Fruit fly (Drosophila melanogaster) whole organism, embryonic: ENCODE measurements around the gene Pax.

Experiments
- CG10543 ChIP-seq: fragments of 200-800 bp; sonication (Bioruptor generic); optimal IDR thresholded peaks from 3 replicates; lab custom pipeline; 2017; ENCODE audit warnings: missing biosample characterization, mild to moderate bottlenecking, missing genetic modification characterization, moderate library complexity
- CG12071 ChIP-seq: fragments of 200-800 bp; sonication (Bioruptor generic); optimal IDR thresholded peaks from 3 replicates; lab custom pipeline; 2018; ENCODE audit warnings: missing biosample characterization, mild to moderate bottlenecking, missing genetic modification characterization
- CG12769 ChIP-seq: fragments of 200-800 bp; sonication (Bioruptor generic); optimal IDR thresholded peaks from 2 replicates; lab custom pipeline; 2019; ENCODE audit warnings: missing biosample characterization, mild to moderate bottlenecking, missing genetic modification characterization, moderate library complexity
- CG13894 ChIP-seq: fragments of 200-800 bp; sonication (Bioruptor generic); optimal IDR thresholded peaks from 3 replicates; lab custom pipeline; 2018; ENCODE audit warnings: missing biosample characterization, mild to moderate bottlenecking, missing genetic modification characterization, moderate library complexity
- CG14860 ChIP-seq: fragments of 200-800 bp; sonication (Bioruptor generic); IDR thresholded peaks from 3 replicates; pipeline ENCODE4 v1.3.6; 2022; ENCODE audit warnings: missing biosample characterization, missing genetic modification characterization; ENCODE audit not compliant: partially characterized antibody
- CG1529 ChIP-seq: fragments of 200-800 bp; sonication (Bioruptor generic); optimal IDR thresholded peaks from 3 replicates; lab custom pipeline; 2018; ENCODE audit warnings: missing biosample characterization, missing genetic modification characterization
- CG16815 ChIP-seq: fragments of 200-800 bp; sonication (Bioruptor generic); optimal IDR thresholded peaks from 3 replicates; lab custom pipeline; 2017; ENCODE audit warnings: missing biosample characterization, mild to moderate bottlenecking, missing genetic modification characterization
- CG17361 ChIP-seq: fragments of 200-800 bp; sonication (Bioruptor generic); IDR thresholded peaks from 3 replicates; pipeline ENCODE4 v1.3.6; 2022; ENCODE audit warnings: missing biosample characterization, missing genetic modification characterization
- CG2199 ChIP-seq: fragments of 200-800 bp; sonication (Bioruptor generic); IDR thresholded peaks from 3 replicates; pipeline ENCODE4 v1.3.6; 2022; ENCODE audit warnings: missing biosample characterization, missing genetic modification characterization
- CG2678 ChIP-seq: fragments of 200-800 bp; sonication (Bioruptor generic); optimal IDR thresholded peaks from 3 replicates; lab custom pipeline; 2019; ENCODE audit warnings: missing biosample characterization, mild to moderate bottlenecking, missing genetic modification characterization, moderate library complexity
- CG2712 ChIP-seq: fragments of 200-800 bp; optimal IDR thresholded peaks from 3 replicates; lab custom pipeline; 2019; ENCODE audit warnings: missing biosample characterization, mild to moderate bottlenecking, missing genetic modification characterization, moderate library complexity
- CG34376 ChIP-seq: fragments of 200-800 bp; sonication (Bioruptor generic); optimal IDR thresholded peaks from 2 replicates; lab custom pipeline; 2018; ENCODE audit warnings: missing biosample characterization, mild to moderate bottlenecking, missing genetic modification characterization
- CG3838 ChIP-seq: fragments of 200-800 bp; sonication (Bioruptor generic); optimal IDR thresholded peaks from 3 replicates; lab custom pipeline; 2016; ENCODE audit warnings: missing biosample characterization, missing genetic modification characterization
- CG4404 ChIP-seq: fragments of 200-800 bp; sonication (Bioruptor generic); IDR thresholded peaks from 2 replicates; pipeline ENCODE4 v1.3.6; 2022; ENCODE audit warnings: missing biosample characterization, missing genetic modification characterization
- CG5180 ChIP-seq: fragments of 200-800 bp; sonication (Bioruptor generic); optimal IDR thresholded peaks from 3 replicates; lab custom pipeline; 2017; ENCODE audit warnings: missing biosample characterization, missing genetic modification characterization, mild to moderate bottlenecking, moderate library complexity, missing genetic modification reagents
- CG7963 ChIP-seq: fragments of 200-800 bp; sonication (Bioruptor generic); IDR thresholded peaks from 3 replicates; pipeline ENCODE4 v1.3.6; 2022; ENCODE audit warnings: missing biosample characterization, missing genetic modification characterization; ENCODE audit not compliant: partially characterized antibody
- CG9609 ChIP-seq: fragments of 200-800 bp; sonication (Bioruptor generic); optimal IDR thresholded peaks from 3 replicates; lab custom pipeline; 2016; ENCODE audit warnings: missing biosample characterization, missing genetic modification characterization
- CG9727 ChIP-seq: fragments of 200-800 bp; sonication (Bioruptor generic); optimal IDR thresholded peaks from 3 replicates; lab custom pipeline; 2017; ENCODE audit warnings: missing biosample characterization, mild to moderate bottlenecking, missing genetic modification characterization
- CTCF ChIP-seq: fragments of 200-800 bp; sonication (Bioruptor generic); optimal IDR thresholded peaks from 2 replicates; lab custom pipeline; 2017; ENCODE audit warnings: missing biosample characterization, mild to moderate bottlenecking, missing genetic modification characterization, moderate library complexity
- Dbx ChIP-seq: fragments of 200-800 bp; sonication (Bioruptor generic); IDR thresholded peaks from 3 replicates; pipeline ENCODE4 v1.3.6; 2022; ENCODE audit warnings: missing biosample characterization, missing genetic modification characterization
- H2.0 ChIP-seq: fragments of 200-800 bp; sonication (Bioruptor generic); IDR thresholded peaks from 2 replicates; pipeline ENCODE4 v1.3.6; 2022; ENCODE audit warnings: missing biosample characterization, missing genetic modification characterization
- Hr51 ChIP-seq, 2 experiments: fragments of 200-800 bp; sonication (Bioruptor generic); optimal IDR thresholded peaks; 2 replicates in 1 of 2; 3 replicates in 1 of 2; lab custom pipeline; 2016 to 2018; ENCODE audit warnings: missing biosample characterization in 2 of 2, missing genetic modification characterization in 2 of 2, mild to moderate bottlenecking in 1 of 2, moderate library complexity in 1 of 2
- Med ChIP-seq: fragments of 200-800 bp; sonication (Bioruptor generic); peaks from one replicate; lab custom pipeline; 2016; ENCODE audit warnings: missing biosample characterization, missing genetic modification characterization, mild to moderate bottlenecking, inconsistent platforms, moderate library complexity
- NFAT ChIP-seq: fragments of 200-800 bp; sonication (Bioruptor generic); IDR thresholded peaks from 2 replicates; pipeline ENCODE4 v1.3.6; 2022; ENCODE audit warnings: missing biosample characterization, missing genetic modification characterization
- Pdp1 ChIP-seq, 2 experiments: fragments of 200-800 bp; sonication (Bioruptor generic); optimal IDR thresholded peaks; 3 replicates each; lab custom pipeline; 2016; ENCODE audit warnings: missing biosample characterization in 2 of 2, missing genetic modification characterization in 2 of 2, mild to moderate bottlenecking in 1 of 2, moderate library complexity in 1 of 2
- Ptx1 ChIP-seq: fragments of 200-800 bp; sonication (Bioruptor generic); IDR thresholded peaks from 2 replicates; pipeline ENCODE4 v1.3.6; 2022; ENCODE audit warnings: missing biosample characterization, missing genetic modification characterization
- Ssrp ChIP-seq: fragments of 200-800 bp; sonication (Bioruptor generic); optimal IDR thresholded peaks from 2 replicates; lab custom pipeline; 2018; ENCODE audit warnings: missing biosample characterization, mild to moderate bottlenecking, missing genetic modification characterization, moderate library complexity
- Usf ChIP-seq: fragments of 200-800 bp; sonication (Bioruptor generic); optimal IDR thresholded peaks from 2 replicates; lab custom pipeline; 2017; ENCODE audit warnings: missing genotype, missing biosample characterization, missing genetic modification characterization
- abd-A ChIP-seq: fragments of 200-800 bp; sonication (Bioruptor generic); optimal IDR thresholded peaks from 3 replicates; lab custom pipeline; 2019; ENCODE audit warnings: missing biosample characterization, mild to moderate bottlenecking, missing genetic modification characterization, moderate library complexity
- chinmo ChIP-seq: fragments of 200-800 bp; sonication (Bioruptor generic); IDR thresholded peaks from 4 replicates; pipeline ENCODE4 v1.3.6; 2022; ENCODE audit warnings: missing biosample characterization, missing genetic modification characterization; ENCODE audit not compliant: partially characterized antibody
- chm ChIP-seq: fragments of 200-800 bp; sonication (Bioruptor generic); IDR thresholded peaks from 2 replicates; pipeline ENCODE4 v1.3.6; 2022; ENCODE audit warnings: missing biosample characterization, missing genetic modification characterization
- chn ChIP-seq: fragments of 200-800 bp; sonication (Bioruptor generic); optimal IDR thresholded peaks from 2 replicates; lab custom pipeline; 2016; ENCODE audit warnings: missing biosample characterization, missing genetic modification characterization
- dpn ChIP-seq, 2 experiments: fragments of 200-800 bp; sonication (Bioruptor generic); optimal IDR thresholded peaks; 3 replicates each; lab custom pipeline; 2016; ENCODE audit warnings: missing biosample characterization in 2 of 2, missing genetic modification characterization in 2 of 2
- gcm ChIP-seq: fragments of 200-800 bp; sonication (Bioruptor generic); optimal IDR thresholded peaks from 2 replicates; lab custom pipeline; 2019; ENCODE audit warnings: missing biosample characterization, mild to moderate bottlenecking, missing genetic modification characterization, moderate library complexity
- gt ChIP-seq: fragments of 200-800 bp; sonication (Bioruptor generic); IDR thresholded peaks from 2 replicates; pipeline ENCODE4 v1.3.6; 2022; ENCODE audit warnings: missing biosample characterization, missing genetic modification characterization
- jing ChIP-seq: fragments of 200-800 bp; sonication (Bioruptor generic); optimal IDR thresholded peaks from 2 replicates; lab custom pipeline; 2018; ENCODE audit warnings: missing biosample characterization, mild to moderate bottlenecking, missing genetic modification characterization
- pros ChIP-seq: fragments of 200-800 bp; sonication (Bioruptor generic); optimal IDR thresholded peaks from 3 replicates; lab custom pipeline; 2019; ENCODE audit warnings: missing biosample characterization, mild to moderate bottlenecking, missing genetic modification characterization, moderate library complexity
- sc ChIP-seq, 3 experiments: fragments of >200 bp in 2 of 3; fragments of 200-800 bp in 1 of 3; sonication (Bioruptor generic) in 1 of 3; optimal IDR thresholded peaks; 2 replicates in 2 of 3; 3 replicates in 1 of 3; lab custom pipeline; 2017; ENCODE audit warnings: mild to moderate bottlenecking in 1 of 3, missing biosample characterization in 1 of 3, missing genetic modification characterization in 1 of 3, missing genetic modification reagents in 1 of 3
- sd ChIP-seq: fragments of 200-800 bp; sonication (Bioruptor generic); optimal IDR thresholded peaks from 3 replicates; lab custom pipeline; 2018; ENCODE audit warnings: missing biosample characterization, mild to moderate bottlenecking, missing genetic modification characterization, moderate library complexity
- sens ChIP-seq: fragments of 200-800 bp; sonication (Bioruptor generic); peaks from one replicate; lab custom pipeline; 2016; ENCODE audit warnings: missing biosample characterization, missing genetic modification characterization
- shn ChIP-seq: fragments of 200-800 bp; sonication (Bioruptor generic); optimal IDR thresholded peaks from 3 replicates; lab custom pipeline; 2016; ENCODE audit warnings: missing biosample characterization, missing genetic modification characterization
- sisA ChIP-seq: fragments of 200-800 bp; sonication (Bioruptor generic); IDR thresholded peaks from 2 replicates; pipeline ENCODE4 v1.3.6; 2022; ENCODE audit warnings: missing biosample characterization, missing genetic modification characterization
- slou ChIP-seq: fragments of 200-800 bp; sonication (Bioruptor generic); optimal IDR thresholded peaks from 3 replicates; lab custom pipeline; 2016; ENCODE audit warnings: missing biosample characterization, missing genetic modification characterization
- so ChIP-seq: fragments of 200-800 bp; sonication (Bioruptor generic); IDR thresholded peaks from 3 replicates; pipeline ENCODE4 v1.3.6; 2022; ENCODE audit warnings: missing biosample characterization, missing genetic modification characterization
- sqz ChIP-seq: fragments of 200-800 bp; sonication (Bioruptor generic); optimal IDR thresholded peaks from 3 replicates; lab custom pipeline; 2018; ENCODE audit warnings: missing biosample characterization, mild to moderate bottlenecking, missing genetic modification characterization
- sug ChIP-seq: fragments of 200-800 bp; optimal IDR thresholded peaks from 2 replicates; lab custom pipeline; 2019; ENCODE audit warnings: missing biosample characterization, mild to moderate bottlenecking, missing genetic modification characterization, moderate library complexity
- vvl ChIP-seq: fragments of 200-800 bp; sonication (Bioruptor generic); IDR thresholded peaks from 2 replicates; pipeline ENCODE4 v1.3.6; 2022; ENCODE audit warnings: missing biosample characterization, missing genetic modification characterization
- zen ChIP-seq: fragments of 200-800 bp; sonication (Bioruptor generic); optimal IDR thresholded peaks from 3 replicates; lab custom pipeline; 2018; ENCODE audit warnings: missing biosample characterization, mild to moderate bottlenecking, missing genetic modification characterization, moderate library complexity

Pax gene

DNA sequence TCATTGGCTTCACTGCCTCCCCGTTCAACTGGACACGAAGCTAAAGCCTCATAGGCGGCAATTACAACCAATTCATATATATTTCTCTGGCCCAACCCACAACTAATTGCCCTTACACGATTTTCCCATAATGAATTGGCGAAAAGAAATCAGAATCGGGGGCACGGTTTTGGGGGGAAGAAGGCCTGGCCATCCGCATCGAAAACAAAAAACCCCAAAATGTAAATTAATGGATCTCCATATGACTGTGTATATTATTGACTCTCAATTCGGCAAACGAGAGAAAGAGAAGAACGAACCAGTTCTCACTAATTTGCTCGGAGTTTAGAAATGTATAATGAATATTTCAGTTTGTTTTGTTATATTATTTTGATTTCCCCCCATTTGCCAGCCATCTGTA is 37.4 kb downstream of the Pax start:
- peak; percentile 35 for TF ChIP-seq CG12769
- TF ChIP-seq Dbx = no peak
- TF ChIP-seq vvl (GFP tag; lab: Robert Waterston, UW) = peak; percentile 48; the same call in 1 of the 2 replicates
- TF ChIP-seq Med (GFP tag; lab: Kevin White, UChicago) = peak; percentile 48
- TF ChIP-seq sisA (GFP tag; lab: Robert Waterston, UW) = no peak
- no peak for TF ChIP-seq CG2678 (tag; lab: Kevin White, UChicago)
- peak; percentile 76 for TF ChIP-seq CG13894 (tag; lab: Kevin White, UChicago)
- TF ChIP-seq CG5180 (GFP tag; lab: Kevin White, UChicago) = no peak
- no peak for TF ChIP-seq gt
- no peak for TF ChIP-seq CG9609
- no peak for TF ChIP-seq H2.0 (GFP tag; lab: Robert Waterston, UW)
- no peak for TF ChIP-seq slou
- peak; percentile 27 for TF ChIP-seq sd (tag; lab: Kevin White, UChicago)
- TF ChIP-seq sens (GFP tag; lab: Kevin White, UChicago) = peak; percentile 54
- no peak for TF ChIP-seq NFAT
- TF ChIP-seq CG2712 (tag; lab: Kevin White, UChicago) = no peak
- no peak for TF ChIP-seq jing (GFP tag; lab: Kevin White, UChicago)
- peak; percentile 20 for TF ChIP-seq abd-A (tag; lab: Kevin White, UChicago)
- no peak for TF ChIP-seq CG17361 (GFP tag; lab: Robert Waterston, UW)

DNA sequence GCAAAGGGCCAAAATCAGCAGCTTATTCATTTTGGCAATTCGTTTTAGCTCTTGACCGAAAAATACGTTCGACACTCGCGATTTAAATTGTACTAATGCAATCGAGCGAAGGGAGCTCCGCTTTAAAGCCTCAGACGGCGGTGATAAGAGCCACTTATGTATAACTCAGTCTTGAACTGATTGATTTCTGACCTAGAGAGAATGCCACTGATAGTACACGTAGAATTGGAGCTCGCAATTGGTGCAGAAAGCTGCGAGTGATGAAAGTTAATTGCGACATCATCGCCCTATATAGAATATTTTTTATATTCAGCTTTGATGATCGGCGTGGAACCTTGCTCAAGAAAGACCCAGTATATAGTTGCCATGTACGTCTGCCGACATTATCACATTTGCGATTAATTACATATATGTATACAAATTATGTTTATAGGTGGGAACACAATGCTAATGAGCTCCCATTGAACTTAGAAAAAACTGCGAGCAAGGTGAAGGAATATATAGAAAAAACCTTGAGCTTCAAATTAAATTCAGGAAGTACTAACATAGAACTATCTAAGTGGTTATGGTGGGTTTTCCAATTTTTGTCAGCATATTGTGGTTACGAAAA is 40.2 kb downstream of the Pax start, which contains the start of gene fon:
Gene fon, minus strand, starts transcription at position 100 of the 610 bp plus-strand sequence.
- TF ChIP-seq Pdp1 (GFP tag; optimal IDR thresholded peaks at IDR 0.05; lab: Kevin White, UChicago) (peak in 1 of 2 experiments; percentile 57), Hr51 (GFP tag; optimal IDR thresholded peaks at IDR 0.05; lab: Kevin White, UChicago) (no peak), CG34376 (GFP tag; lab: Kevin White, UChicago) (peak; percentile 76), CG10543 (GFP tag; lab: Kevin White, UChicago) (no peak), sug (tag; lab: Kevin White, UChicago) (peak; percentile 4), chinmo (GFP tag; lab: Robert Waterston, UW) (0 out of 4 replicates have a peak, but pooled peaks have one; percentile 25), Med (GFP tag; lab: Kevin White, UChicago) (peak; percentile 25)
- TF ChIP-seq, all 482 proteins: peak for 5

DNA sequence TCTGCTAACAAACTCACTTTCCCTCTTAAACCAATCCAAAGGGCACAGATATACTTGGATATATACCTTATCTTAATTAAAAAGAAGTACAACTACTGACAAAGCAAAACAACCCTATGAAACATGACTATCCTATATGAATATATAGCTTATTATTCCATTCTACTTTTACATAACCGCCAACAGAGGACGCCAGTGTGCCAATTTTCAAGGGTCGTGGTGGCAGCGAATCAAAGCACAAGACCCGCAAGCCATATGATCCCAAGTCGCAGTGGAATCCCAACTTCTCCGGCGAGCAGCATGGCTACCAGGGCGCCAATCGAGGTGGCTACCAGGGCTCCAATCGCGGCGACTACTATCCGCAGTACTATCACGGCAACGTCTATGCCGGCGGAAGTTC is 44.0 kb downstream of the Pax start:
- TF ChIP-seq chn (no peak), pros (GFP tag; lab: Kevin White, UChicago) (no peak), sens (GFP tag; lab: Kevin White, UChicago) (peak; percentile 24), Usf (GFP tag; lab: Kevin White, UChicago) (no peak), chm (GFP tag; lab: Robert Waterston, UW) (no peak), CG3838 (GFP tag; lab: Kevin White, UChicago) (no peak), dpn (GFP tag; optimal IDR thresholded peaks at IDR 0.05; lab: Kevin White, UChicago) (no peak), so (GFP tag; lab: Robert Waterston, UW) (no peak), CG2199 (GFP tag; lab: Robert Waterston, UW) (0 out of 3 replicates have a peak, but pooled peaks have one; percentile 32), CTCF (GFP tag; lab: Kevin White, UChicago) (peak; percentile 82), CG16815 (no peak), Ptx1 (no peak), shn (GFP tag; lab: Kevin White, UChicago) (no peak), CG7963 (GFP tag; lab: Robert Waterston, UW) (no peak), CG12071 (GFP tag; lab: Kevin White, UChicago) (no peak), zen (tag; lab: Kevin White, UChicago) (no peak), CG14860 (no peak), CG1529 (no peak), sc (optimal IDR thresholded peaks at IDR 0.05; lab: Kevin White, UChicago) (no peak), sc (GFP tag; optimal IDR thresholded peaks at IDR 0.05; lab: Kevin White, UChicago) (no peak), CG4404 (GFP tag; lab: Robert Waterston, UW) (no peak), Ssrp (tag; lab: Kevin White, UChicago) (no peak), sqz (GFP tag; lab: Kevin White, UChicago) (no peak), CG9727 (GFP tag; lab: Kevin White, UChicago) (no peak), gcm (GFP tag; lab: Kevin White, UChicago) (no peak)
